Worm (Caenorhabditis elegans): ENCODE data around the gene C08F1.8.

DNA sequence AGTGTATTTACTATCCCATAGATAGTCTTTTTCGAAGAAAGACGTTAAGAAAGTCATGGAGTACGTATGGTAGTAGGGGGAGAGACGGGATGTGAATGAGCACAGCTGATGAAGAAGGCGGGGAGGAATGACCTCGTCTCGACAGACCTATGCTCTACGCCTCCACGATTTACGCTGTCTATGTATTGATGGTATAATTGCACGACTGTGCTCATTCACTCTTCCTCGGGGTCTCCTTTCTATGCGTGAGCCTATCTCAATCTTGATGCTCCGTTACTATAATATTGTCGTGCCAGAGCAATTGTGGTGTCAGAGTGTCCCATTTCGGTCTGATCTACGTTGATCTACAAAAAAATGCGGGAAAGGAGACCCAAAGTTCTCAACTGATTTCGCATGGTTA is 21.9 kb downstream of the C08F1.8 start, which contains the start of gene C08F1.10:
- TF ChIP-seq lin-40 (tag; optimal IDR thresholded peaks at IDR 0.05) = no peak
- no peak for TF ChIP-seq snpc-4 (GFP tag; optimal IDR thresholded peaks at IDR 0.05)
- no peak for TF ChIP-seq snpc-4 (tag; optimal IDR thresholded peaks at IDR 0.05)
- no peak for TF ChIP-seq ztf-26 (tag; optimal IDR thresholded peaks at IDR 0.05)
- TF ChIP-seq snpc-1.3 (tag; optimal IDR thresholded peaks at IDR 0.05; ENCODE audit: insufficient read depth) = no peak
- no peak for TF ChIP-seq unc-62 (GFP tag; optimal IDR thresholded peaks at IDR 0.05)
